Fruit fly (Drosophila melanogaster): ENCODE measurements around the gene CG33688.

The CG33688 gene

DNA sequence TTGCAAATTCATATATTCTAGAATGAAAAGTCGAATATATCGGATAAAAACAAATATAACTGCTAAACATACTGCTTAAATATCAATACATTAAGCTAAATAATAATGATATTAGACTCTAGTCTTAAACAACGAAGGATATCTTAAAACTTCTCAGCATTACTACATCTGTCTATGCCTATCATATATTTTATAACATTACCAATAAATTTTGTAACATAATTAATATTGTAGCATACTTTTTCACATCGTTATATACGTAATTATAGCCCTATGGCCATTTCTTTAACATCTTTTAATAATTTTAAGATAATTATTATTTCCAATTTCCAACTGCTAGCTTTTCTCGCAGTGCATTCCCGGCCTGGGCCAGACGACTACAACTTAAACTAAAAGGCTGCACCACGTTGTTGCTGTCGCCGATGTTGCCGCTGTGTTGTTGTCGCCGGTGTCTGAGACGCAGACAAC is 26.2 kb upstream of the CG33688 start (continued):
- TF ChIP-seq bsh (GFP tag; optimal IDR thresholded peaks at IDR 0.05), result peak; percentile 25 to 40
- TF ChIP-seq tx (GFP tag; optimal IDR thresholded peaks at IDR 0.05), result no peak
- no peak for TF ChIP-seq bbx (GFP tag; IDR thresholded peaks at IDR 0.05; ENCODE audit: partially characterized antibody)
- no peak for TF ChIP-seq dati (GFP tag; IDR thresholded peaks at IDR 0.05)
- peak; percentile 24 for TF ChIP-seq bcd (GFP tag; optimal IDR thresholded peaks at IDR 0.05)
- no peak for TF ChIP-seq CG13624 (GFP tag; optimal IDR thresholded peaks at IDR 0.05)
- TF ChIP-seq Taf1 (GFP tag; IDR thresholded peaks at IDR 0.05), result no peak
- no peak for TF ChIP-seq Camta (GFP tag; optimal IDR thresholded peaks at IDR 0.05)
- no peak for TF ChIP-seq CG10321 (GFP tag; IDR thresholded peaks at IDR 0.05)
- TF ChIP-seq scrt (GFP tag; optimal IDR thresholded peaks at IDR 0.05), result no peak
- peak; percentile 6 for TF ChIP-seq Nf-YC (tag; optimal IDR thresholded peaks at IDR 0.05)
- TF ChIP-seq Vsx1 (GFP tag; optimal IDR thresholded peaks at IDR 0.05), result no peak
- no peak for TF ChIP-seq gt (GFP tag; IDR thresholded peaks at IDR 0.05)
- no peak for TF ChIP-seq exex (tag; optimal IDR thresholded peaks at IDR 0.05)
- no peak for TF ChIP-seq stwl (tag; optimal IDR thresholded peaks at IDR 0.05)
- no peak for TF ChIP-seq ttk (GFP tag; IDR thresholded peaks at IDR 0.05)
- TF ChIP-seq dysf (GFP tag; IDR thresholded peaks at IDR 0.05), result 0 out of 3 replicates have a peak, but pooled peaks have one; percentile 27
- TF ChIP-seq CG1647 (GFP tag; optimal IDR thresholded peaks at IDR 0.05), result no peak
- no peak for TF ChIP-seq CG11085 (GFP tag; IDR thresholded peaks at IDR 0.05)
- peak; percentile 14 for TF ChIP-seq fd96Cb (tag; optimal IDR thresholded peaks at IDR 0.05)
- TF ChIP-seq PHDP (tag; optimal IDR thresholded peaks at IDR 0.05), result peak; percentile 7
- no peak for TF ChIP-seq HmgZ (tag; optimal IDR thresholded peaks at IDR 0.05)
- no peak for TF ChIP-seq dan (GFP tag; IDR thresholded peaks at IDR 0.05)
- no peak for TF ChIP-seq NC2β (GFP tag; optimal IDR thresholded peaks at IDR 0.05)

- TF ChIP-seq kni (GFP tag; optimal IDR thresholded peaks at IDR 0.05) (peak; percentile 33), Kr (GFP tag; optimal IDR thresholded peaks at IDR 0.05) (no peak), tap (tag; optimal IDR thresholded peaks at IDR 0.05) (no peak), CG11085 (GFP tag; IDR thresholded peaks at IDR 0.05) (no peak), Vsx1 (GFP tag; optimal IDR thresholded peaks at IDR 0.05) (no peak), her (GFP tag; optimal IDR thresholded peaks at IDR 0.05) (no peak), nerfin-2 (GFP tag; IDR thresholded peaks at IDR 0.05; ENCODE audit: partially characterized antibody) (no peak), CG2129 (GFP tag; IDR thresholded peaks at IDR 0.05; ENCODE audit: partially characterized antibody) (no peak), NC2β (GFP tag; optimal IDR thresholded peaks at IDR 0.05) (no peak), Sox102F (GFP tag; optimal IDR thresholded peaks at IDR 0.05) (no peak), cg (GFP tag; optimal IDR thresholded peaks at IDR 0.05) (peak; percentile 53), CG10979 (tag; optimal IDR thresholded peaks at IDR 0.05) (no peak), sc (optimal IDR thresholded peaks at IDR 0.05) (no peak), sc (GFP tag; optimal IDR thresholded peaks at IDR 0.05) (no peak), unpg (GFP tag; optimal IDR thresholded peaks at IDR 0.05) (no peak), crol (GFP tag; IDR thresholded peaks at IDR 0.05) (peak; percentile 94), lov (optimal IDR thresholded peaks at IDR 0.05) (no peak), lov (GFP tag; IDR thresholded peaks at IDR 0.05) (no peak), Bteb2 (GFP tag; optimal IDR thresholded peaks at IDR 0.05) (no peak), cato (GFP tag; optimal IDR thresholded peaks at IDR 0.05; ENCODE audit: borderline replicate concordance) (no peak), CG10654 (GFP tag; optimal IDR thresholded peaks at IDR 0.05) (no peak), klu (GFP tag; IDR thresholded peaks at IDR 0.05) (no peak), gro (GFP tag; optimal IDR thresholded peaks at IDR 0.05) (no peak), CG7839 (tag; optimal IDR thresholded peaks at IDR 0.05) (no peak), CG13894 (tag; optimal IDR thresholded peaks at IDR 0.05) (no peak), CG9797 (GFP tag; optimal IDR thresholded peaks at IDR 0.05) (no peak), pros (GFP tag; optimal IDR thresholded peaks at IDR 0.05) (peak; percentile 71), Asciz (GFP tag; optimal IDR thresholded peaks at IDR 0.05) (no peak)
These were observed 25.0 kb upstream of the CG33688 start for dm6 chr3L:16173818-16174601.

All from whole organism, embryonic.